Worm (Caenorhabditis elegans): ENCODE data around the gene mog-3.

- TF ChIP-seq nhr-237 (tag; optimal IDR thresholded peaks at IDR 0.05), result no peak
- no peak for TF ChIP-seq M03D4.4 (tag; optimal IDR thresholded peaks at IDR 0.05)
- TF ChIP-seq snpc-4 (tag; optimal IDR thresholded peaks at IDR 0.05), result no peak
- no peak for TF ChIP-seq ztf-11 (tag; optimal IDR thresholded peaks at IDR 0.05)
- no peak for TF ChIP-seq unc-120 (tag; optimal IDR thresholded peaks at IDR 0.05; ENCODE audit: poor library complexity, severe bottlenecking)
- TF ChIP-seq nhr-76 (tag; optimal IDR thresholded peaks at IDR 0.05), result no peak
- TF ChIP-seq lin-13 (tag; optimal IDR thresholded peaks at IDR 0.05), result no peak
- TF ChIP-seq mab-5 (tag; optimal IDR thresholded peaks at IDR 0.05), result no peak
- TF ChIP-seq ceh-83 (GFP tag; optimal IDR thresholded peaks at IDR 0.05), result no peak
- TF ChIP-seq blmp-1 (tag; optimal IDR thresholded peaks at IDR 0.05), result no peak
- TF ChIP-seq ceh-43 (GFP tag; optimal IDR thresholded peaks at IDR 0.05), result no peak
- TF ChIP-seq unc-62 (GFP tag; optimal IDR thresholded peaks at IDR 0.05), result no peak
Measured at ce11 chrIII:5274250-5274649, 34.1 kb upstream of the mog-3 start.
